Worm (Caenorhabditis elegans) whole organism, L3 larva: ENCODE results near the gene AH9.1.
A peak's percentile ranks its signal among the peaks of the same experiment; 100 is the strongest.

Experiments used
- aly-2 ChIP-seq: fragments of 150-350 bp; optimal IDR thresholded peaks from 2 replicates; lab custom pipeline; 2014; ENCODE audit warnings: missing biosample characterization, missing genetic modification characterization
- elt-2 ChIP-seq: sonication (generic microtip); optimal IDR thresholded peaks from 2 replicates; lab custom pipeline; 2016; ENCODE audit warnings: missing genetic modification reagents, mild to moderate bottlenecking, missing genetic modification characterization, missing compliant biosample characterization
- fkh-10 ChIP-seq: sonication (generic microtip); optimal IDR thresholded peaks from 2 replicates; lab custom pipeline; 2017; ENCODE audit warnings: missing biosample characterization, missing genetic modification reagents, missing genetic modification characterization
- fos-1 ChIP-seq: fragments of 150-350 bp; optimal IDR thresholded peaks from 2 replicates; lab custom pipeline; 2014; ENCODE audit warnings: missing biosample characterization, missing genetic modification characterization
- lin-15B ChIP-seq: fragments of 150-350 bp; optimal IDR thresholded peaks from 2 replicates; lab custom pipeline; 2014; ENCODE audit warnings: missing biosample characterization, missing genetic modification characterization
- nhr-23 ChIP-seq: fragments of 150-350 bp; optimal IDR thresholded peaks from 2 replicates; lab custom pipeline; 2014; ENCODE audit warnings: missing biosample characterization, missing genetic modification reagents, missing genetic modification characterization
- nhr-77 ChIP-seq: fragments of 150-350 bp; optimal IDR thresholded peaks from 2 replicates; lab custom pipeline; 2014; ENCODE audit warnings: missing biosample characterization, missing genetic modification characterization
- sea-2 ChIP-seq: fragments of 150-350 bp; sonication (generic microtip); optimal IDR thresholded peaks from 4 replicates; lab custom pipeline; 2014; ENCODE audit warnings: missing biosample characterization, missing genetic modification reagents, missing genetic modification characterization
- snpc-4 ChIP-seq: fragments of 150-350 bp; optimal IDR thresholded peaks from 2 replicates; lab custom pipeline; 2014; ENCODE audit warnings: missing biosample characterization, missing genetic modification characterization

DNA sequence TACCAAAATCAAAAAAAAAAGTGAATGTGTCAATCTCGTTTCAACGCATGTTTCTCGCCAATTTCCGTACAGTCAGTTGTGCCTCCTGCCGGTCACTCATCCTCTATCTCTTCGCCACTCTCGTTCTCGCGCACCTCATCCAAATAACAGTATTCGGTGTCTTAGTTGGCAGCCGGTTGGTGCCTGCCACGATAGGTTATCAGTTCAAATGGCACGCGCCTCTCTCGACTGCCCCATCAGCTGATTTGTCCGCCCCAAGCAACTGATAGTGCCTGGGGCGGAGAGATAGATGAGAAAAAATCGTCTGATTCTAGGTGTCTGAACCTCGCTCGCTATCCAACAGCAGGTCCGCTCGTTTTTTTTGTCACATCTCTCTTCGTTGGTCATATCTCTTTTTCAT is 31.7 kb downstream of the AH9.1 start:
- TF ChIP-seq nhr-77, result no peak
- no peak for TF ChIP-seq nhr-23 (tag; lab: Kevin White, UChicago)
- TF ChIP-seq snpc-4 (tag; lab: Kevin White, UChicago), result no peak
- TF ChIP-seq lin-15B (tag; lab: Kevin White, UChicago), result no peak
- TF ChIP-seq sea-2 (GFP tag; lab: Kevin White, UChicago), result no peak
- TF ChIP-seq fkh-10 (GFP tag; lab: Kevin White, UChicago), result no peak
- TF ChIP-seq fos-1, result no peak
- TF ChIP-seq aly-2 (tag; lab: Kevin White, UChicago), result no peak
- TF ChIP-seq elt-2 (tag; lab: Kevin White, UChicago), result peak; percentile 57
